Worm (Caenorhabditis elegans) whole organism, L2 larva: Measurements from ENCODE around the gene ceh-14.

Experiments
- R02D3.7 ChIP-seq: fragments of 150-350 bp; optimal IDR thresholded peaks from 2 replicates; lab custom pipeline; 2014; ENCODE audit warnings: missing biosample characterization, missing genetic modification characterization
- ZK546.5 ChIP-seq: sonication (generic microtip); optimal IDR thresholded peaks from 2 replicates; lab custom pipeline; 2017; ENCODE audit warnings: missing biosample characterization, missing genetic modification characterization
- alr-1 ChIP-seq: fragments of 150-350 bp; optimal IDR thresholded peaks from 2 replicates; lab custom pipeline; 2014; ENCODE audit warnings: missing biosample characterization, missing genetic modification characterization

ce11 chrX:7522595-7522994 lies 9.9 kb downstream of the ceh-14 start:
- TF ChIP-seq ZK546.5 (no peak), alr-1 (no peak), R02D3.7 (no peak)
